Worm (Caenorhabditis elegans) whole organism, late embryonic: ENCODE data around the gene tag-234.

Experiments
- ceh-45 ChIP-seq: fragments of 200-800 bp; sonication (Bioruptor generic); IDR thresholded peaks from 2 replicates; pipeline ENCODE4 v1.3.6; 2022; ENCODE audit warnings: missing genetic modification reagents, missing genetic modification characterization, missing compliant biosample characterization
- dmd-4 ChIP-seq: sonication (generic microtip); optimal IDR thresholded peaks from 2 replicates; lab custom pipeline; 2016; ENCODE audit warnings: borderline replicate concordance, missing genetic modification characterization, missing compliant biosample characterization
- nhr-11 ChIP-seq: fragments of 150-350 bp; optimal IDR thresholded peaks from 2 replicates; lab custom pipeline; 2014; ENCODE audit warnings: missing biosample characterization, missing genetic modification characterization
- npax-4 ChIP-seq: sonication (generic microtip); optimal IDR thresholded peaks from 2 replicates; lab custom pipeline; 2016; ENCODE audit warnings: missing genetic modification characterization, missing compliant biosample characterization

DNA sequence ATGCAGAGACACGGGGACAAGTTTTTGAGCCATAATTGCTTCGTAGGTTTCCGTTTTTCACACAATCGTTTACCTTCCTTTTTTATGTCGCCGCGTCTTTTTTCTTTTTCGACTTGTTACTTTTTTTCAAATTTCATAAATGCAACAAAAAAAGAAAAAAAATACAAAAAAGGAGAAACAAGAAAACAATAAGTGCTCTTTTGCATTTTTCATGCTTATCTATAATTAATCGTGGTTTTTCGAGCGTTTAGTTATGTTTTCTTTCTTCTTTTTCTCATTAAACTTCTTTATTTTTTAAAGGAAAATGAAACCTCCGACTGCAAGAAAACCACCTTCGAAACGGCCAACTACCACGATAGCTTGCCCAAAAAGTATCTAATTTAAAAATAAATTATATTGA is 31.9 kb downstream of the tag-234 start, which contains the start of gene F59G1.4:
- TF ChIP-seq ceh-45 (no peak), npax-4 (no peak), dmd-4 (tag; lab: Kevin White, UChicago) (no peak), nhr-11 (tag; lab: Kevin White, UChicago) (no peak)
